Fruit fly (Drosophila melanogaster) whole organism, prepupa: ENCODE data around the gene CG43391.
A peak's percentile ranks its signal among the peaks of the same experiment; 100 is the strongest.

Experiments used
- CG10631 ChIP-seq: fragments of 200-800 bp; sonication (Bioruptor generic); optimal IDR thresholded peaks from 2 replicates; lab custom pipeline; 2016; ENCODE audit warnings: missing biosample characterization, missing genetic modification characterization
- CG10669 ChIP-seq: fragments of 200-800 bp; sonication (Bioruptor generic); optimal IDR thresholded peaks from 3 replicates; lab custom pipeline; 2018; ENCODE audit warnings: missing biosample characterization, mild to moderate bottlenecking, missing genetic modification characterization, moderate library complexity
- CG11294 ChIP-seq: fragments of 200-800 bp; sonication (Bioruptor generic); IDR thresholded peaks from 2 replicates; pipeline ENCODE4 v1.3.6; 2022; ENCODE audit warnings: missing biosample characterization, missing genetic modification characterization
- CG11762 ChIP-seq: fragments of 200-800 bp; sonication (Bioruptor generic); optimal IDR thresholded peaks from 3 replicates; lab custom pipeline; 2016; ENCODE audit warnings: missing biosample characterization, missing genetic modification characterization; ENCODE audit not compliant: insufficient read depth
- CG11902 ChIP-seq: fragments of 200-800 bp; sonication (Bioruptor generic); optimal IDR thresholded peaks from 3 replicates; lab custom pipeline; 2016; ENCODE audit warnings: missing biosample characterization, missing genetic modification characterization
- CG15336 ChIP-seq: fragments of 200-800 bp; sonication (Bioruptor generic); IDR thresholded peaks from 2 replicates; pipeline ENCODE4 v1.3.6; 2022; ENCODE audit warnings: missing biosample characterization, missing genetic modification characterization
- CG1621 ChIP-seq: fragments of 200-800 bp; sonication (Bioruptor generic); optimal IDR thresholded peaks from 3 replicates; lab custom pipeline; 2018; ENCODE audit warnings: missing biosample characterization, mild to moderate bottlenecking, missing genetic modification characterization
- CG3032 ChIP-seq: fragments of 200-800 bp; optimal IDR thresholded peaks from 2 replicates; lab custom pipeline; 2019; ENCODE audit warnings: missing biosample characterization, mild to moderate bottlenecking, missing genetic modification characterization, moderate library complexity
- CG31627 ChIP-seq: fragments of 200-800 bp; sonication (Bioruptor generic); optimal IDR thresholded peaks from 3 replicates; lab custom pipeline; 2016; ENCODE audit warnings: missing biosample characterization, missing genetic modification characterization
- CG32006 ChIP-seq: fragments of 200-800 bp; sonication (Bioruptor generic); optimal IDR thresholded peaks from 3 replicates; lab custom pipeline; 2017; ENCODE audit warnings: missing biosample characterization, mild to moderate bottlenecking, missing genetic modification characterization
- CG34406 ChIP-seq: fragments of 200-800 bp; sonication (Bioruptor generic); optimal IDR thresholded peaks from 3 replicates; lab custom pipeline; 2016; ENCODE audit warnings: missing biosample characterization, missing genetic modification characterization
- CG3919 ChIP-seq: fragments of 200-800 bp; sonication (Bioruptor generic); optimal IDR thresholded peaks from 3 replicates; lab custom pipeline; 2016; ENCODE audit warnings: missing biosample characterization, missing genetic modification characterization
- CG4318 ChIP-seq: fragments of 200-800 bp; sonication (Bioruptor generic); optimal IDR thresholded peaks from 3 replicates; lab custom pipeline; 2017; ENCODE audit warnings: missing biosample characterization, mild to moderate bottlenecking, missing genetic modification characterization
- CG6276 ChIP-seq: fragments of 200-800 bp; sonication (Bioruptor generic); optimal IDR thresholded peaks from 2 replicates; lab custom pipeline; 2017; ENCODE audit warnings: missing biosample characterization, mild to moderate bottlenecking, missing genetic modification characterization
- CG6792 ChIP-seq: fragments of 200-800 bp; sonication (Bioruptor generic); optimal IDR thresholded peaks from 3 replicates; lab custom pipeline; 2016; ENCODE audit warnings: missing biosample characterization, missing genetic modification characterization
- CG6808 ChIP-seq: fragments of 200-800 bp; sonication (Bioruptor generic); optimal IDR thresholded peaks from 3 replicates; lab custom pipeline; 2017; ENCODE audit warnings: missing biosample characterization, missing genetic modification characterization, mild to moderate bottlenecking, moderate library complexity, missing genetic modification reagents
- CG7368 ChIP-seq: fragments of 200-800 bp; sonication (Bioruptor generic); optimal IDR thresholded peaks from 3 replicates; lab custom pipeline; 2016; ENCODE audit warnings: missing biosample characterization, missing genetic modification characterization
- CG8119 ChIP-seq: fragments of 200-800 bp; sonication (Bioruptor generic); IDR thresholded peaks from 3 replicates; pipeline ENCODE4 v1.3.6; 2022; ENCODE audit warnings: missing biosample characterization, missing genetic modification characterization
- CG8632 ChIP-seq: fragments of 200-800 bp; sonication (Bioruptor generic); optimal IDR thresholded peaks from 3 replicates; lab custom pipeline; 2016; ENCODE audit warnings: missing biosample characterization, missing genetic modification characterization
- CG9139 ChIP-seq: fragments of 200-800 bp; sonication (Bioruptor generic); optimal IDR thresholded peaks from 3 replicates; lab custom pipeline; 2017; ENCODE audit warnings: missing biosample characterization, mild to moderate bottlenecking, missing genetic modification characterization
- Eip75B ChIP-seq: fragments of 200-800 bp; sonication (Bioruptor generic); optimal IDR thresholded peaks from 3 replicates; lab custom pipeline; 2016; ENCODE audit warnings: missing biosample characterization, missing genetic modification characterization
- Eip78C ChIP-seq: fragments of 200-800 bp; sonication (Bioruptor generic); peaks from one replicate; lab custom pipeline; 2016; ENCODE audit warnings: missing biosample characterization, missing genetic modification characterization
- Eip93F ChIP-seq: fragments of 200-800 bp; sonication (Bioruptor generic); optimal IDR thresholded peaks from 2 replicates; lab custom pipeline; 2016; ENCODE audit warnings: missing biosample characterization, mild to moderate bottlenecking, missing genetic modification characterization
- Ets96B ChIP-seq: fragments of 200-800 bp; optimal IDR thresholded peaks from 2 replicates; lab custom pipeline; 2019; ENCODE audit warnings: missing biosample characterization, mild to moderate bottlenecking, missing genetic modification characterization, moderate library complexity
- Gug ChIP-seq: fragments of 200-800 bp; sonication (Bioruptor generic); IDR thresholded peaks from 2 replicates; pipeline ENCODE4 v1.3.6; 2022; ENCODE audit warnings: missing biosample characterization, missing genetic modification characterization
- Hr38 ChIP-seq: sonication (Bioruptor generic); optimal IDR thresholded peaks from 2 replicates; lab custom pipeline; 2016; ENCODE audit warnings: missing biosample characterization, missing genetic modification characterization
- Hr4 ChIP-seq: fragments of 200-800 bp; sonication (Bioruptor generic); optimal IDR thresholded peaks from 3 replicates; lab custom pipeline; 2016; ENCODE audit warnings: missing biosample characterization, missing genetic modification characterization
- Lpt ChIP-seq: fragments of 200-800 bp; sonication (Bioruptor generic); optimal IDR thresholded peaks from 3 replicates; lab custom pipeline; 2016; ENCODE audit warnings: missing biosample characterization, missing genetic modification characterization
- Met ChIP-seq: fragments of 200-800 bp; sonication (Bioruptor generic); optimal IDR thresholded peaks from 3 replicates; lab custom pipeline; 2016; ENCODE audit warnings: missing biosample characterization, missing genetic modification characterization
- Smox ChIP-seq: fragments of 200-800 bp; sonication (Bioruptor generic); optimal IDR thresholded peaks from 3 replicates; lab custom pipeline; 2016; ENCODE audit warnings: missing biosample characterization, missing genetic modification characterization
- Sox102F ChIP-seq: fragments of 200-800 bp; sonication (Bioruptor generic); optimal IDR thresholded peaks from 2 replicates; lab custom pipeline; 2016; ENCODE audit warnings: missing biosample characterization, mild to moderate bottlenecking, missing genetic modification characterization
- Sox15 ChIP-seq: fragments of 200-800 bp; sonication (Bioruptor generic); optimal IDR thresholded peaks from 3 replicates; lab custom pipeline; 2016; ENCODE audit warnings: missing biosample characterization, missing genetic modification characterization
- achi ChIP-seq: fragments of 200-800 bp; sonication (Bioruptor generic); optimal IDR thresholded peaks from 3 replicates; lab custom pipeline; 2016; ENCODE audit warnings: missing biosample characterization, missing genetic modification characterization
- acj6 ChIP-seq: fragments of 200-800 bp; sonication (Bioruptor generic); optimal IDR thresholded peaks from 3 replicates; lab custom pipeline; 2016; ENCODE audit warnings: missing biosample characterization, missing genetic modification characterization
- cyc ChIP-seq: fragments of 200-800 bp; sonication (Bioruptor generic); optimal IDR thresholded peaks from 3 replicates; lab custom pipeline; 2016; ENCODE audit warnings: missing biosample characterization, missing genetic modification characterization
- dac ChIP-seq: fragments of 200-800 bp; sonication (Bioruptor generic); optimal IDR thresholded peaks from 2 replicates; lab custom pipeline; 2017; ENCODE audit warnings: missing biosample characterization, mild to moderate bottlenecking, missing genetic modification characterization
- dsx ChIP-seq: fragments of 200-800 bp; optimal IDR thresholded peaks from 3 replicates; lab custom pipeline; 2019; ENCODE audit warnings: missing biosample characterization, mild to moderate bottlenecking, missing genetic modification characterization, moderate library complexity; ENCODE audit not compliant: poor library complexity, severe bottlenecking
- eg ChIP-seq: fragments of 200-800 bp; sonication (Bioruptor generic); IDR thresholded peaks from 3 replicates; pipeline ENCODE4 v1.3.6; 2022; ENCODE audit warnings: missing biosample characterization, missing genetic modification characterization
- esn ChIP-seq: fragments of 200-800 bp; sonication (Bioruptor generic); optimal IDR thresholded peaks from 2 replicates; lab custom pipeline; 2016; ENCODE audit warnings: missing biosample characterization, mild to moderate bottlenecking, missing genetic modification characterization, moderate library complexity
- fd85E ChIP-seq: fragments of 200-800 bp; sonication (Bioruptor generic); optimal IDR thresholded peaks from 3 replicates; lab custom pipeline; 2016; ENCODE audit warnings: missing biosample characterization, missing genetic modification characterization
- fkh ChIP-seq: fragments of 200-800 bp; sonication (Bioruptor generic); optimal IDR thresholded peaks from 3 replicates; lab custom pipeline; 2017; ENCODE audit warnings: missing biosample characterization, mild to moderate bottlenecking, missing genetic modification characterization, moderate library complexity
- lz ChIP-seq: fragments of 200-800 bp; sonication (Bioruptor generic); optimal IDR thresholded peaks from 3 replicates; lab custom pipeline; 2016; ENCODE audit warnings: missing biosample characterization, missing genetic modification characterization
- net ChIP-seq: fragments of 200-800 bp; sonication (Bioruptor generic); optimal IDR thresholded peaks from 3 replicates; lab custom pipeline; 2016; ENCODE audit warnings: missing biosample characterization, missing genetic modification characterization
- pdm3 ChIP-seq: fragments of 200-800 bp; sonication (Bioruptor generic); optimal IDR thresholded peaks from 3 replicates; lab custom pipeline; 2016; ENCODE audit warnings: missing biosample characterization, missing genetic modification characterization
- salr ChIP-seq, 2 experiments: fragments of 200-800 bp; sonication (Bioruptor generic); optimal IDR thresholded peaks; 3 replicates each; lab custom pipeline; 2016 to 2018; ENCODE audit warnings: missing biosample characterization in 2 of 2, missing genetic modification characterization in 2 of 2, mild to moderate bottlenecking in 1 of 2
- spab ChIP-seq: fragments of 200-800 bp; sonication (Bioruptor generic); optimal IDR thresholded peaks from 2 replicates; lab custom pipeline; 2017; ENCODE audit warnings: missing biosample characterization, mild to moderate bottlenecking, missing genetic modification characterization, missing genetic modification reagents
- svp ChIP-seq: fragments of 200-800 bp; sonication (Bioruptor generic); peaks from one replicate; lab custom pipeline; 2016; ENCODE audit warnings: missing biosample characterization, missing genetic modification characterization
- topi ChIP-seq: fragments of 200-800 bp; sonication (Bioruptor generic); optimal IDR thresholded peaks from 3 replicates; lab custom pipeline; 2016; ENCODE audit warnings: missing biosample characterization, missing genetic modification characterization

The CG43391 gene

DNA sequence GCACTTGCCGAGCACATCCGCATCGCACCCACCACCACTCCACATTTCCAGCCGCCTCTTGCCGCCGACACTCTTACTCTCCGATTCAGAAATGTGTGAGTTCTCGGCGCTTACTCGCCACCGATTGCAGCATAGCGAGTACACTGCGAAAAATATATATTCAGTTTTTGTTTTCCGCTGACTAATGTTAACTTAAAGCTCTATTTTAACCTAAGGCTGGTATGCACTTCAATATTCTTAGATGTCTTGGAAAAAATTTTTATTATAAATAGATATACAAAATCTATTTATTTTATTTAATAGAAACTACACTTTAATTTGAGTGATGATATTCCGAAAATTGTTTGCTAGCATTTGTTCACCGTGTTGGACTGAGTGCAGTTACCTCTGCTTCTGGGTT is 18.4 kb upstream of the CG43391 start (continued):
- peak; percentile 6 for TF ChIP-seq esn
- peak; percentile 5 for TF ChIP-seq Hr4 (GFP tag; lab: Kevin White, UChicago)
- no peak for TF ChIP-seq lz
- no peak for TF ChIP-seq cyc (GFP tag; lab: Kevin White, UChicago)
- peak; percentile 11 for TF ChIP-seq spab (GFP tag; lab: Kevin White, UChicago)
- peak; percentile 63 for TF ChIP-seq CG7368 (GFP tag; lab: Kevin White, UChicago)
- peak; percentile 61 for TF ChIP-seq CG8119
- peak; percentile 41 for TF ChIP-seq dsx (GFP tag; lab: Kevin White, UChicago)
- peak; percentile 45 for TF ChIP-seq CG34406 (GFP tag; lab: Kevin White, UChicago)
- no peak for TF ChIP-seq CG11902
- TF ChIP-seq Sox102F (GFP tag; lab: Kevin White, UChicago), result no peak
- TF ChIP-seq Smox (GFP tag; lab: Kevin White, UChicago), result no peak
- peak; percentile 40 for TF ChIP-seq acj6 (GFP tag; lab: Kevin White, UChicago)
- TF ChIP-seq dac (GFP tag; lab: Kevin White, UChicago), result no peak
- peak; percentile 59 for TF ChIP-seq CG3032 (tag; lab: Kevin White, UChicago)
- peak; percentile 32 for TF ChIP-seq CG6808 (GFP tag; lab: Kevin White, UChicago)
- TF ChIP-seq pdm3 (GFP tag; lab: Kevin White, UChicago), result no peak
- TF ChIP-seq net (GFP tag; lab: Kevin White, UChicago), result peak; percentile 7
- no peak for TF ChIP-seq salr (GFP tag; optimal IDR thresholded peaks at IDR 0.05; lab: Kevin White, UChicago)
- TF ChIP-seq CG10631, result peak; percentile 37
- TF ChIP-seq fd85E, result no peak
- no peak for TF ChIP-seq Hr38 (GFP tag; lab: Kevin White, UChicago)
- no peak for TF ChIP-seq Gug (GFP tag; lab: Robert Waterston, UW)
- TF ChIP-seq CG31627 (GFP tag; lab: Kevin White, UChicago), result no peak
- TF ChIP-seq Eip75B, result no peak
- no peak for TF ChIP-seq Eip93F
- TF ChIP-seq svp (GFP tag; lab: Kevin White, UChicago), result no peak
- no peak for TF ChIP-seq CG9139 (GFP tag; lab: Kevin White, UChicago)
- TF ChIP-seq CG6276 (GFP tag; lab: Kevin White, UChicago), result no peak
- no peak for TF ChIP-seq Met
- TF ChIP-seq CG4318 (GFP tag; lab: Kevin White, UChicago), result peak; percentile 1
- TF ChIP-seq Lpt, result no peak
- peak; percentile 42 for TF ChIP-seq CG15336 (GFP tag; lab: Robert Waterston, UW)

dm6 chr3L:11596585-11597252 is 15.9 kb upstream of the CG43391 start, which contains the start of gene CG7368:
TSS of gene CG7368 (plus strand) at chr3L:11597202.
- TF ChIP-seq achi (GFP tag; lab: Kevin White, UChicago) (no peak), CG7368 (GFP tag; lab: Kevin White, UChicago) (peak; percentile 44), fkh (no peak), Eip78C (GFP tag; lab: Kevin White, UChicago) (peak; percentile 34), Lpt (no peak), CG4318 (GFP tag; lab: Kevin White, UChicago) (no peak), CG11902 (no peak)

dm6 chr3L:11593778-11594177 is 13.0 kb upstream of the CG43391 start:
- peak; percentile 23 for TF ChIP-seq CG8632 (GFP tag; lab: Kevin White, UChicago)
- peak; percentile 33 for TF ChIP-seq CG3919 (GFP tag; lab: Kevin White, UChicago)
- 0 out of 3 replicates have a peak, but pooled peaks have one; percentile 54 for TF ChIP-seq eg (GFP tag; lab: Robert Waterston, UW)
- TF ChIP-seq CG6792 (GFP tag; lab: Kevin White, UChicago), result no peak
- no peak for TF ChIP-seq spab (GFP tag; lab: Kevin White, UChicago)
- no peak for TF ChIP-seq Eip93F
- peak; percentile 75 for TF ChIP-seq CG15336 (GFP tag; lab: Robert Waterston, UW)
- TF ChIP-seq CG11294 (GFP tag; lab: Robert Waterston, UW), result no peak
- peak; percentile 35 for TF ChIP-seq CG3032 (tag; lab: Kevin White, UChicago)
- TF ChIP-seq Ets96B (tag; lab: Kevin White, UChicago), result peak; percentile 60
- TF ChIP-seq CG34406 (GFP tag; lab: Kevin White, UChicago), result peak; percentile 22
- TF ChIP-seq CG32006 (GFP tag; lab: Kevin White, UChicago), result peak; percentile 56
- TF ChIP-seq CG10669 (GFP tag; lab: Kevin White, UChicago), result peak; percentile 26
- TF ChIP-seq net (GFP tag; lab: Kevin White, UChicago), result peak; percentile 9
- no peak for TF ChIP-seq Sox15 (GFP tag; lab: Kevin White, UChicago)
- no peak for TF ChIP-seq topi
- TF ChIP-seq cyc (GFP tag; lab: Kevin White, UChicago), result no peak
- no peak for TF ChIP-seq CG1621
- TF ChIP-seq CG7368 (GFP tag; lab: Kevin White, UChicago), result no peak
- no peak for TF ChIP-seq fkh
- TF ChIP-seq Gug (GFP tag; lab: Robert Waterston, UW), result peak; percentile 33; the same call in 1 of the 2 replicates
- TF ChIP-seq CG11762 (GFP tag; lab: Kevin White, UChicago), result no peak
